Fruit fly (Drosophila melanogaster) whole organism, embryonic: Measurements from ENCODE around the gene CG1703.

Source experiments
- Abd-B ChIP-seq: fragments of 200-800 bp; sonication (Bioruptor generic); optimal IDR thresholded peaks from 2 replicates; lab custom pipeline; 2018; ENCODE audit warnings: missing biosample characterization, mild to moderate bottlenecking, missing genetic modification characterization, moderate library complexity
- Bdp1 ChIP-seq: fragments of 200-800 bp; sonication (Bioruptor generic); optimal IDR thresholded peaks from 3 replicates; lab custom pipeline; 2016; ENCODE audit warnings: missing biosample characterization, missing genetic modification characterization
- CG10274 ChIP-seq: fragments of 200-800 bp; sonication (Bioruptor generic); optimal IDR thresholded peaks from 3 replicates; lab custom pipeline; 2017; ENCODE audit warnings: missing biosample characterization, mild to moderate bottlenecking, missing genetic modification characterization
- CG10366 ChIP-seq: fragments of 200-800 bp; sonication (Bioruptor generic); IDR thresholded peaks from 2 replicates; pipeline ENCODE4 v1.3.6; 2022; ENCODE audit warnings: missing biosample characterization, missing genetic modification characterization
- CG11456 ChIP-seq: fragments of 200-800 bp; sonication (Bioruptor generic); IDR thresholded peaks from 3 replicates; pipeline ENCODE4 v1.3.6; 2022; ENCODE audit warnings: missing biosample characterization, missing genetic modification characterization
- CG15479 ChIP-seq: fragments of 200-800 bp; sonication (Bioruptor generic); optimal IDR thresholded peaks from 3 replicates; lab custom pipeline; 2019; ENCODE audit warnings: missing biosample characterization, mild to moderate bottlenecking, missing genetic modification characterization, moderate library complexity
- CG17568 ChIP-seq: fragments of 200-800 bp; sonication (Bioruptor generic); optimal IDR thresholded peaks from 2 replicates; lab custom pipeline; 2018; ENCODE audit warnings: missing biosample characterization, mild to moderate bottlenecking, missing genetic modification characterization, moderate library complexity
- CG1832 ChIP-seq: fragments of 200-800 bp; sonication (Bioruptor generic); optimal IDR thresholded peaks from 2 replicates; lab custom pipeline; 2017; ENCODE audit warnings: missing biosample characterization, mild to moderate bottlenecking, missing genetic modification characterization, inconsistent platforms
- CG2129 ChIP-seq: fragments of 200-800 bp; sonication (Bioruptor generic); IDR thresholded peaks from 2 replicates; pipeline ENCODE4 v1.3.6; 2022; ENCODE audit warnings: missing biosample characterization, missing genetic modification characterization; ENCODE audit not compliant: partially characterized antibody
- CG31365 ChIP-seq: fragments of 200-800 bp; sonication (Bioruptor generic); optimal IDR thresholded peaks from 2 replicates; lab custom pipeline; 2018; ENCODE audit warnings: missing biosample characterization, mild to moderate bottlenecking, missing genetic modification characterization
- CG33557 ChIP-seq: fragments of 200-800 bp; sonication (Bioruptor generic); optimal IDR thresholded peaks from 2 replicates; lab custom pipeline; 2019; ENCODE audit warnings: missing biosample characterization, mild to moderate bottlenecking, missing genetic modification characterization, moderate library complexity
- CG42726 ChIP-seq: fragments of 200-800 bp; sonication (Bioruptor generic); IDR thresholded peaks from 2 replicates; pipeline ENCODE4 v1.3.6; 2022; ENCODE audit warnings: missing biosample characterization, missing genetic modification characterization; ENCODE audit not compliant: partially characterized antibody
- CG4424 ChIP-seq: fragments of 200-800 bp; sonication (Bioruptor generic); optimal IDR thresholded peaks from 3 replicates; lab custom pipeline; 2016; ENCODE audit warnings: missing biosample characterization, missing genetic modification characterization
- CG6654 ChIP-seq: fragments of 200-800 bp; sonication (Bioruptor generic); optimal IDR thresholded peaks from 2 replicates; lab custom pipeline; 2017; ENCODE audit warnings: missing biosample characterization, mild to moderate bottlenecking, missing genetic modification characterization
- CG6683 ChIP-seq: fragments of 200-800 bp; sonication (Bioruptor generic); optimal IDR thresholded peaks from 2 replicates; lab custom pipeline; 2017; ENCODE audit warnings: missing biosample characterization, mild to moderate bottlenecking, missing genetic modification characterization, missing genetic modification reagents
- CG9727 ChIP-seq: fragments of 200-800 bp; sonication (Bioruptor generic); optimal IDR thresholded peaks from 3 replicates; lab custom pipeline; 2017; ENCODE audit warnings: missing biosample characterization, mild to moderate bottlenecking, missing genetic modification characterization
- Camta ChIP-seq: fragments of 200-800 bp; sonication (Bioruptor generic); optimal IDR thresholded peaks from 2 replicates; lab custom pipeline; 2016; ENCODE audit warnings: missing biosample characterization, missing genetic modification characterization
- Dad ChIP-seq: fragments of 200-800 bp; sonication (Bioruptor generic); optimal IDR thresholded peaks from 3 replicates; lab custom pipeline; 2016; ENCODE audit warnings: missing biosample characterization, missing genetic modification characterization
- Dp ChIP-seq: fragments of 200-800 bp; sonication (Bioruptor generic); optimal IDR thresholded peaks from 2 replicates; lab custom pipeline; 2018; ENCODE audit warnings: missing biosample characterization, mild to moderate bottlenecking, missing genetic modification characterization, moderate library complexity
- Ets97D ChIP-seq: fragments of 200-800 bp; sonication (Bioruptor generic); optimal IDR thresholded peaks from 3 replicates; lab custom pipeline; 2016; ENCODE audit warnings: missing biosample characterization, missing genetic modification characterization
- GATAe ChIP-seq: fragments of 200-800 bp; sonication (Bioruptor generic); conservative IDR thresholded peaks from 2 replicates; pipeline ENCODE4 v1.3.6; 2022; ENCODE audit warnings: missing biosample characterization, missing genetic modification characterization
- HLH4C ChIP-seq: fragments of 200-800 bp; sonication (Bioruptor generic); IDR thresholded peaks from 3 replicates; pipeline ENCODE4 v1.3.6; 2022; ENCODE audit warnings: missing biosample characterization, missing genetic modification characterization; ENCODE audit not compliant: partially characterized antibody
- Kr ChIP-seq: fragments of 200-800 bp; sonication (Bioruptor generic); optimal IDR thresholded peaks from 2 replicates; lab custom pipeline; 2017; ENCODE audit warnings: missing biosample characterization, mild to moderate bottlenecking, missing genetic modification characterization
- Lhr ChIP-seq: fragments of 200-800 bp; sonication (Bioruptor generic); optimal IDR thresholded peaks from 3 replicates; lab custom pipeline; 2017; ENCODE audit warnings: mild to moderate bottlenecking, missing biosample characterization, missing genetic modification reagents, missing genetic modification characterization
- MBD-R2 ChIP-seq: fragments of 200-800 bp; sonication (Bioruptor generic); IDR thresholded peaks from 2 replicates; pipeline ENCODE4 v1.3.6; 2022; ENCODE audit warnings: missing biosample characterization, missing genetic modification characterization
- Max ChIP-seq: fragments of 200-800 bp; sonication (Bioruptor generic); optimal IDR thresholded peaks from 2 replicates; lab custom pipeline; 2016; ENCODE audit warnings: missing biosample characterization, mild to moderate bottlenecking, missing genetic modification characterization
- Mrtf ChIP-seq: fragments of 200-800 bp; sonication (Bioruptor generic); IDR thresholded peaks from 3 replicates; pipeline ENCODE4 v1.3.6; 2022; ENCODE audit warnings: missing biosample characterization, missing genetic modification characterization
- Tbp ChIP-seq: fragments of >200 bp; optimal IDR thresholded peaks from 2 replicates; lab custom pipeline; 2018; ENCODE audit warnings: missing biosample characterization, missing genetic modification characterization
- bigmax ChIP-seq: fragments of 200-800 bp; sonication (Bioruptor generic); optimal IDR thresholded peaks from 2 replicates; lab custom pipeline; 2018; ENCODE audit warnings: missing biosample characterization, mild to moderate bottlenecking, missing genetic modification characterization
- corto ChIP-seq: fragments of 200-800 bp; sonication (Bioruptor generic); optimal IDR thresholded peaks from 2 replicates; lab custom pipeline; 2016; ENCODE audit warnings: missing biosample characterization, mild to moderate bottlenecking, missing genetic modification characterization, moderate library complexity
- crc ChIP-seq: fragments of 200-800 bp; sonication (Bioruptor generic); optimal IDR thresholded peaks from 2 replicates; lab custom pipeline; 2016; ENCODE audit warnings: missing biosample characterization, missing genetic modification characterization
- da ChIP-seq: fragments of 200-800 bp; sonication (Bioruptor generic); optimal IDR thresholded peaks from 2 replicates; lab custom pipeline; 2016; ENCODE audit warnings: missing biosample characterization, missing genetic modification characterization
- dmrt11E ChIP-seq: fragments of 200-800 bp; sonication (Bioruptor generic); optimal IDR thresholded peaks from 3 replicates; lab custom pipeline; 2018; ENCODE audit warnings: missing biosample characterization, mild to moderate bottlenecking, missing genetic modification characterization, moderate library complexity
- esg ChIP-seq: fragments of 200-800 bp; sonication (Bioruptor generic); conservative IDR thresholded peaks from 2 replicates; pipeline ENCODE4 v1.3.6; 2022; ENCODE audit warnings: missing biosample characterization, missing genetic modification characterization
- eyg ChIP-seq: fragments of 200-800 bp; sonication (Bioruptor generic); optimal IDR thresholded peaks from 3 replicates; lab custom pipeline; 2016; ENCODE audit warnings: missing biosample characterization, missing genetic modification characterization
- fd64A ChIP-seq: fragments of 200-800 bp; sonication (Bioruptor generic); optimal IDR thresholded peaks from 3 replicates; lab custom pipeline; 2018; ENCODE audit warnings: missing biosample characterization, mild to moderate bottlenecking, missing genetic modification characterization
- insv ChIP-seq, 2 experiments: fragments of 200-800 bp; sonication (Bioruptor generic); optimal IDR thresholded peaks; 3 replicates each; lab custom pipeline; 2016 to 2018; ENCODE audit warnings: missing biosample characterization in 2 of 2, missing genetic modification characterization in 2 of 2
- mam ChIP-seq: fragments of 200-800 bp; sonication (Bioruptor generic); optimal IDR thresholded peaks from 3 replicates; lab custom pipeline; 2016; ENCODE audit warnings: missing biosample characterization, missing genetic modification characterization
- pb ChIP-seq: fragments of 200-800 bp; sonication (Bioruptor generic); optimal IDR thresholded peaks from 3 replicates; lab custom pipeline; 2016; ENCODE audit warnings: missing biosample characterization, missing genetic modification characterization
- pho ChIP-seq: fragments of 200-800 bp; sonication (Bioruptor generic); optimal IDR thresholded peaks from 2 replicates; lab custom pipeline; 2016; ENCODE audit warnings: missing biosample characterization, missing genetic modification characterization
- pros ChIP-seq: fragments of 200-800 bp; sonication (Bioruptor generic); optimal IDR thresholded peaks from 3 replicates; lab custom pipeline; 2019; ENCODE audit warnings: missing biosample characterization, mild to moderate bottlenecking, missing genetic modification characterization, moderate library complexity
- repo ChIP-seq: fragments of 200-800 bp; sonication (Bioruptor generic); optimal IDR thresholded peaks from 2 replicates; lab custom pipeline; 2016; ENCODE audit warnings: missing biosample characterization, missing genetic modification characterization
- row ChIP-seq: fragments of 200-800 bp; sonication (Bioruptor generic); IDR thresholded peaks from 3 replicates; pipeline ENCODE4 v1.3.6; 2022; ENCODE audit warnings: missing biosample characterization, missing genetic modification characterization
- slp2 ChIP-seq: fragments of 200-800 bp; sonication (Bioruptor generic); optimal IDR thresholded peaks from 2 replicates; lab custom pipeline; 2016; ENCODE audit warnings: missing biosample characterization, missing genetic modification characterization
- sna ChIP-seq: fragments of 200-800 bp; sonication (Bioruptor generic); IDR thresholded peaks from 2 replicates; pipeline ENCODE4 v1.3.6; 2022; ENCODE audit warnings: missing biosample characterization, missing genetic modification characterization; ENCODE audit not compliant: partially characterized antibody
- so ChIP-seq: fragments of 200-800 bp; sonication (Bioruptor generic); IDR thresholded peaks from 3 replicates; pipeline ENCODE4 v1.3.6; 2022; ENCODE audit warnings: missing biosample characterization, missing genetic modification characterization
- tgo ChIP-seq: fragments of 200-800 bp; sonication (Bioruptor generic); IDR thresholded peaks from 3 replicates; pipeline ENCODE4 v1.3.6; 2022; ENCODE audit warnings: missing biosample characterization, missing genetic modification characterization
- ttk ChIP-seq: fragments of 200-800 bp; sonication (Bioruptor generic); IDR thresholded peaks from 2 replicates; pipeline ENCODE4 v2.1.2; 2022; ENCODE audit warnings: missing biosample characterization, missing genetic modification characterization
- zfh2 ChIP-seq: fragments of 200-800 bp; sonication (Bioruptor generic); optimal IDR thresholded peaks from 2 replicates; lab custom pipeline; 2016; ENCODE audit warnings: missing biosample characterization, missing genetic modification characterization

The CG1703 gene

DNA sequence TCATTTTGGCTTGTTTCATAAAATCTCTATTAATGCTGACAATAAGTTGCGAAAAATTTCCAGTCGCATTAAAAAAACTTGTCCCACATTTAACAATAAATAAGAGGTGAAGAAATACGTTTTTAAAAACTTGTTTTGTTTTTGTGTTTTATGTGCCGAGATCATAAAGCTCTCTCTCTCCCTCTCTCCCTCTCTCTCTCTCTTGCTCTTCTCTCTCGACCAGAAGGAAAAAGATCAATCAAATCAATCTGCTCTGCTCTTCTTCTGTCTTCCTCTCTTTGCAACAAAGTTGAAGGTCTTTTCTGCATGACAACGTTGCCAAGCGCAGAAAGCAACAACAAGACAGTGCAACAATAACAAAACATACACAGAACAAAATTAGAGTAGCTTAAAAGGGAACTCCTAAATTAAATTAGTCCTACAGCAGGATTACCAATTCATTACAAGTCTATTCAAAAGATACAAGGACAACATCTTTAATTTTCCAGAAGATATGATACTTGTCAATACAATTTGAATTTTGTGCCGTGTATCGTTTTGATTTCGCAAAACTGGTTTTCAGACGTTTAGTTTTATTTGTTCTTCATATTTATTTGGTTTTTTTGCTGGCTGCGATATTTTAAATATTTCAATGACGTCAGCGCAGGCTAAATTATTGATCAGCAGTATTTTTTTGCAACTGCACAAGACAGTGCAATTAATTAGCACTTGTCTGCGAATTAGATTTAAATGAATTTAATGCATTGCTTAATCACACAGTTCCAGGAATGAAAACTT lies 11.1 kb downstream of the CG1703 start (continued):
- TF ChIP-seq corto (GFP tag; lab: Kevin White, UChicago) (peak; percentile 85), CG42726 (GFP tag; lab: Robert Waterston, UW) (no peak), HLH4C (GFP tag; lab: Robert Waterston, UW) (no peak), CG10274 (GFP tag; lab: Kevin White, UChicago) (peak; percentile 12), pho (GFP tag; lab: Kevin White, UChicago) (peak; percentile 68), CG10366 (GFP tag; lab: Robert Waterston, UW) (peak; percentile 76), pros (GFP tag; lab: Kevin White, UChicago) (no peak), fd64A (GFP tag; lab: Kevin White, UChicago) (no peak), Lhr (GFP tag; lab: Kevin White, UChicago) (no peak), ttk (GFP tag; lab: Robert Waterston, UW) (peak; percentile 72), da (GFP tag; lab: Kevin White, UChicago) (no peak), CG6654 (GFP tag; lab: Kevin White, UChicago) (no peak), CG4424 (peak; percentile 67), CG31365 (tag; lab: Kevin White, UChicago) (peak; percentile 42), slp2 (GFP tag; lab: Kevin White, UChicago) (peak; percentile 60), sna (GFP tag; lab: Robert Waterston, UW) (no peak), CG6683 (no peak), Dp (GFP tag; lab: Kevin White, UChicago) (no peak), Mrtf (GFP tag; lab: Robert Waterston, UW) (peak; percentile 76; the same call in 2 of the 3 replicates), CG15479 (GFP tag; lab: Kevin White, UChicago) (no peak), zfh2 (GFP tag; lab: Kevin White, UChicago) (peak; percentile 73), Max (GFP tag; lab: Kevin White, UChicago) (no peak), dmrt11E (tag; lab: Kevin White, UChicago) (peak; percentile 22), repo (GFP tag; lab: Kevin White, UChicago) (peak; percentile 43), Ets97D (peak; percentile 50), bigmax (GFP tag; lab: Kevin White, UChicago) (no peak), Camta (no peak), Dad (GFP tag; lab: Kevin White, UChicago) (peak; percentile 65), tgo (peak; percentile 83), insv (GFP tag; optimal IDR thresholded peaks at IDR 0.05; lab: Kevin White, UChicago) (no peak), row (GFP tag; lab: Robert Waterston, UW) (peak; percentile 80), GATAe (GFP tag; lab: Robert Waterston, UW) (no peak), CG9727 (GFP tag; lab: Kevin White, UChicago) (peak; percentile 62), mam (GFP tag; lab: Kevin White, UChicago) (peak; percentile 24), CG33557 (GFP tag; lab: Kevin White, UChicago) (no peak), MBD-R2 (peak; percentile 62; the same call in 1 of the 2 replicates), crc (GFP tag; lab: Kevin White, UChicago) (peak; percentile 46), Kr (GFP tag; lab: Kevin White, UChicago) (no peak), CG17568 (GFP tag; lab: Kevin White, UChicago) (peak; percentile 51), Bdp1 (GFP tag; lab: Kevin White, UChicago) (peak; percentile 28), CG1832 (GFP tag; lab: Kevin White, UChicago) (no peak), eyg (GFP tag; lab: Kevin White, UChicago) (peak; percentile 60), CG11456 (peak; percentile 83), so (GFP tag; lab: Robert Waterston, UW) (peak; percentile 65; the same call in 2 of the 3 replicates), CG2129 (no peak), esg (peak; percentile 57), pb (GFP tag; lab: Kevin White, UChicago) (peak; percentile 77), Tbp (GFP tag; lab: Kevin White, UChicago) (no peak), Abd-B (GFP tag; lab: Kevin White, UChicago) (peak; percentile 52)
